Worm (Caenorhabditis elegans) whole organism, L3 larva: ENCODE results near the gene lim-6.

Experiments used
- egl-27 ChIP-seq: sonication (generic microtip); optimal IDR thresholded peaks from 4 replicates; lab custom pipeline; 2017; ENCODE audit warnings: missing biosample characterization, missing genetic modification reagents, missing genetic modification characterization
- elt-1 ChIP-seq: fragments of 150-350 bp; optimal IDR thresholded peaks from 2 replicates; lab custom pipeline; 2014; ENCODE audit warnings: missing biosample characterization, missing genetic modification characterization
- elt-3 ChIP-seq, 3 experiments: fragments of 150-350 bp in 1 of 3; sonication (generic microtip) in 2 of 3; optimal IDR thresholded peaks; 2 replicates in 2 of 3; 4 replicates in 1 of 3; lab custom pipeline; 2014 to 2017; ENCODE audit warnings: missing biosample characterization in 3 of 3, missing genetic modification characterization in 3 of 3
- mdl-1 ChIP-seq: fragments of 150-350 bp; optimal IDR thresholded peaks from 2 replicates; lab custom pipeline; 2014; ENCODE audit warnings: missing biosample characterization, missing genetic modification characterization
- nhr-12 ChIP-seq: fragments of 150-350 bp; optimal IDR thresholded peaks from 2 replicates; lab custom pipeline; 2014; ENCODE audit warnings: missing biosample characterization, missing genetic modification characterization
- nhr-25 ChIP-seq: sonication (generic microtip); optimal IDR thresholded peaks from 2 replicates; lab custom pipeline; 2017; ENCODE audit warnings: missing biosample characterization, missing genetic modification characterization
- nhr-28 ChIP-seq: fragments of 150-350 bp; optimal IDR thresholded peaks from 2 replicates; lab custom pipeline; 2014; ENCODE audit warnings: missing biosample characterization, missing genetic modification characterization
- snpc-4 ChIP-seq: fragments of 150-350 bp; optimal IDR thresholded peaks from 2 replicates; lab custom pipeline; 2014; ENCODE audit warnings: missing biosample characterization, missing genetic modification characterization

ce11 chrX:1088048-1088447 is 15.8 kb downstream of the lim-6 start, which contains the start of gene rei-2:
- TF ChIP-seq elt-1 = no peak
- no peak for TF ChIP-seq egl-27 (tag; lab: Kevin White, UChicago)
- no peak for TF ChIP-seq snpc-4 (tag; lab: Kevin White, UChicago)
- TF ChIP-seq nhr-28 (tag; lab: Kevin White, UChicago) = no peak
- no peak for TF ChIP-seq nhr-12 (tag; lab: Kevin White, UChicago)
- TF ChIP-seq mdl-1 (tag; lab: Kevin White, UChicago) = no peak
- TF ChIP-seq nhr-25 (tag; lab: Kevin White, UChicago) = no peak
- no peak for TF ChIP-seq elt-3 (tag; optimal IDR thresholded peaks at IDR 0.05; lab: Kevin White, UChicago)
